Worm (Caenorhabditis elegans) whole organism, L3 larva: ENCODE results near the gene dpm-3.

Source experiments
- R02D3.7 ChIP-seq: fragments of 150-350 bp; optimal IDR thresholded peaks from 2 replicates; lab custom pipeline; 2014; ENCODE audit warnings: missing biosample characterization, missing genetic modification characterization
- aly-2 ChIP-seq: fragments of 150-350 bp; optimal IDR thresholded peaks from 2 replicates; lab custom pipeline; 2014; ENCODE audit warnings: missing biosample characterization, missing genetic modification characterization
- ama-1 ChIP-seq: fragments of 150-350 bp; optimal IDR thresholded peaks from 2 replicates; lab custom pipeline; 2018
- ceh-16 ChIP-seq: sonication (generic microtip); optimal IDR thresholded peaks from 2 replicates; lab custom pipeline; 2017; ENCODE audit warnings: missing biosample characterization, missing genetic modification characterization
- ceh-28 ChIP-seq: fragments of 150-350 bp; optimal IDR thresholded peaks from 2 replicates; lab custom pipeline; 2014; ENCODE audit warnings: missing biosample characterization, missing genetic modification reagents, missing genetic modification characterization
- ceh-82 ChIP-seq: fragments of 150-350 bp; optimal IDR thresholded peaks from 2 replicates; lab custom pipeline; 2014; ENCODE audit warnings: missing biosample characterization, missing genetic modification characterization
- ceh-9 ChIP-seq: sonication (generic microtip); optimal IDR thresholded peaks from 2 replicates; lab custom pipeline; 2018; ENCODE audit warnings: missing biosample characterization, missing genetic modification characterization
- daf-12 ChIP-seq: fragments of 150-350 bp; optimal IDR thresholded peaks from 2 replicates; lab custom pipeline; 2014; ENCODE audit warnings: missing biosample characterization, missing genetic modification reagents, missing genetic modification characterization
- egl-27 ChIP-seq: sonication (generic microtip); optimal IDR thresholded peaks from 4 replicates; lab custom pipeline; 2017; ENCODE audit warnings: missing biosample characterization, missing genetic modification reagents, missing genetic modification characterization
- elt-1 ChIP-seq: fragments of 150-350 bp; optimal IDR thresholded peaks from 2 replicates; lab custom pipeline; 2014; ENCODE audit warnings: missing biosample characterization, missing genetic modification characterization
- elt-2 ChIP-seq: sonication (generic microtip); optimal IDR thresholded peaks from 2 replicates; lab custom pipeline; 2016; ENCODE audit warnings: missing genetic modification reagents, mild to moderate bottlenecking, missing genetic modification characterization, missing compliant biosample characterization
- elt-3 ChIP-seq, 3 experiments: fragments of 150-350 bp in 1 of 3; sonication (generic microtip) in 2 of 3; optimal IDR thresholded peaks; 2 replicates in 2 of 3; 4 replicates in 1 of 3; lab custom pipeline; 2014 to 2017; ENCODE audit warnings: missing biosample characterization in 3 of 3, missing genetic modification characterization in 3 of 3
- eor-1 ChIP-seq, 2 experiments: fragments of 150-350 bp; optimal IDR thresholded peaks; 2 replicates each; lab custom pipeline; 2014 to 2018; ENCODE audit warnings: missing biosample characterization in 2 of 2, missing genetic modification characterization in 2 of 2
- fkh-10 ChIP-seq: sonication (generic microtip); optimal IDR thresholded peaks from 2 replicates; lab custom pipeline; 2017; ENCODE audit warnings: missing biosample characterization, missing genetic modification reagents, missing genetic modification characterization
- hmg-11 ChIP-seq: sonication (generic microtip); optimal IDR thresholded peaks from 2 replicates; lab custom pipeline; 2016; ENCODE audit warnings: missing genetic modification characterization, missing compliant biosample characterization
- jun-1 ChIP-seq: fragments of 150-350 bp; optimal IDR thresholded peaks from 2 replicates; lab custom pipeline; 2014; ENCODE audit warnings: missing biosample characterization, missing genetic modification reagents, missing genetic modification characterization
- lin-39 ChIP-seq: fragments of 150-350 bp; optimal IDR thresholded peaks from 2 replicates; lab custom pipeline; 2018; ENCODE audit warnings: missing biosample characterization, missing genetic modification reagents, missing genetic modification characterization
- lsy-12 ChIP-seq: sonication (generic microtip); optimal IDR thresholded peaks from 2 replicates; lab custom pipeline; 2016; ENCODE audit warnings: mild to moderate bottlenecking, missing genetic modification characterization, missing compliant biosample characterization
- mdl-1 ChIP-seq: fragments of 150-350 bp; optimal IDR thresholded peaks from 2 replicates; lab custom pipeline; 2014; ENCODE audit warnings: missing biosample characterization, missing genetic modification characterization
- nfya-1 ChIP-seq: sonication (generic microtip); optimal IDR thresholded peaks from 2 replicates; lab custom pipeline; 2017; ENCODE audit warnings: missing genetic modification characterization, mild to moderate bottlenecking, missing compliant biosample characterization, antibody characterized with exemption, moderate library complexity; ENCODE audit not compliant: insufficient read depth
- nhr-12 ChIP-seq: fragments of 150-350 bp; optimal IDR thresholded peaks from 2 replicates; lab custom pipeline; 2014; ENCODE audit warnings: missing biosample characterization, missing genetic modification characterization
- nhr-25 ChIP-seq: sonication (generic microtip); optimal IDR thresholded peaks from 2 replicates; lab custom pipeline; 2017; ENCODE audit warnings: missing biosample characterization, missing genetic modification characterization
- nhr-43 ChIP-seq: sonication (generic microtip); optimal IDR thresholded peaks from 2 replicates; lab custom pipeline; 2016; ENCODE audit warnings: mild to moderate bottlenecking, missing genetic modification characterization, missing compliant biosample characterization; ENCODE audit not compliant: poor library complexity, severe bottlenecking
- nhr-76 ChIP-seq: fragments of 150-350 bp; sonication (generic microtip); optimal IDR thresholded peaks from 5 replicates; lab custom pipeline; 2014; ENCODE audit warnings: missing biosample characterization, missing genetic modification characterization
- nhr-77 ChIP-seq: fragments of 150-350 bp; optimal IDR thresholded peaks from 2 replicates; lab custom pipeline; 2014; ENCODE audit warnings: missing biosample characterization, missing genetic modification characterization
- pqm-1 ChIP-seq: fragments of 150-350 bp; optimal IDR thresholded peaks from 2 replicates; lab custom pipeline; 2017; ENCODE audit warnings: missing biosample characterization, missing genetic modification characterization, inconsistent platforms
- sea-2 ChIP-seq: fragments of 150-350 bp; sonication (generic microtip); optimal IDR thresholded peaks from 4 replicates; lab custom pipeline; 2014; ENCODE audit warnings: missing biosample characterization, missing genetic modification reagents, missing genetic modification characterization
- skn-1 ChIP-seq: fragments of 150-350 bp; optimal IDR thresholded peaks from 2 replicates; lab custom pipeline; 2014; ENCODE audit warnings: missing biosample characterization, missing genetic modification characterization
- unc-39 ChIP-seq: sonication (generic microtip); optimal IDR thresholded peaks from 4 replicates; lab custom pipeline; 2017; ENCODE audit warnings: missing biosample characterization, missing genetic modification characterization
- unc-62 ChIP-seq: fragments of 150-350 bp; sonication (generic microtip); optimal IDR thresholded peaks from 4 replicates; lab custom pipeline; 2014; ENCODE audit warnings: missing biosample characterization, missing genetic modification reagents, missing genetic modification characterization
- zag-1 ChIP-seq: fragments of 150-350 bp; optimal IDR thresholded peaks from 2 replicates; lab custom pipeline; 2014; ENCODE audit warnings: missing biosample characterization, missing genetic modification characterization

Gene dpm-3

DNA sequence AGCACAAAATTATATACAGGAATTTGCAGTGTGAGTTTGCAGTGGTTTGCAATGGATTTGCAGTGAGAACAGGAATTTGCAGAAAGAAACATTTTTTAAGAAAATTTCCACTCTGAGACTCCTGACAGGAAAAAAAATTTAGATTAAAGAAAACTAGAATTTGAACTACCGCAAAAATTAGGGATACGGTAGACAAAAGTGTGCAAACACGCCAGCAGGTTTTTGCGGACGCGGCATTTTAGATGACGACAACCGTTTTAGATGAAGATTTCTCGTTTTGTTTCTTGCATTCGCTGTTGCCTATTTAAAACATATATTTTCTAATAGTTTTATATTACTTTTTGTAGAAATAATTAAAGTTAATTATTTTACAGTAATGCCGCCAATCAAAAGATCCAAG lies 19.5 kb upstream of the dpm-3 start, which contains the start of gene wdr-46 (continued):
- no peak for TF ChIP-seq unc-62
- TF ChIP-seq ceh-82: peak; percentile 62
- TF ChIP-seq skn-1 (tag; lab: Kevin White, UChicago): peak; percentile 7
- no peak for TF ChIP-seq ceh-9
- no peak for TF ChIP-seq mdl-1
- peak; percentile 64 for TF ChIP-seq lsy-12 (tag; lab: Kevin White, UChicago)
- no peak for TF ChIP-seq zag-1 (tag; lab: Kevin White, UChicago)
- TF ChIP-seq nhr-43 (tag; lab: Kevin White, UChicago): peak; percentile 87
- no peak for TF ChIP-seq sea-2
- TF ChIP-seq nhr-25 (tag; lab: Kevin White, UChicago): peak; percentile 72

DNA sequence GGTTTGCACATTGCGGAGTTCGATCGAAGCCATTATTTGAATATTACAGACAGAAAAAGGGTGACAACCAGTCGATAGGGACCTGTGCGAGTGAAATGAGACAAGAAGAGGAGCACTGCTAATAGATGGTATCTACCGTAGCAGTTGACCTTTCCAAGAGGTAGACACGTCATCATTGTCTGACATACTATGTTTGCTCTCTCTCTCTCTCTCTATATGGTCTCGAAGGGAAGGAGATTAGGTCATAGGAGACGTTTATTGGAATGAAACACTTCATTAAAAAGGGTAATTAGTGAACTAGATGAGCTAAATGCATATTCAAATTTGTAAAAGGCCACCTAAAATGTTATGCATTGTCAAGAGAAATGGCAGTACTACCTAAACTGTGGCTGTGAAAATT lies 15.4 kb upstream of the dpm-3 start, which contains the start of gene atz-1:
TSS of gene atz-1 (minus strand) at position 101 of the 400 bp plus-strand sequence.
- TF ChIP-seq fkh-10: no peak
- no peak for TF ChIP-seq hmg-11 (tag; lab: Kevin White, UChicago)
- no peak for TF ChIP-seq pqm-1 (tag; lab: Kevin White, UChicago)
- TF ChIP-seq jun-1 (tag; lab: Kevin White, UChicago): no peak
- no peak for TF ChIP-seq skn-1 (tag; lab: Kevin White, UChicago)
- TF ChIP-seq ceh-28 (tag; lab: Kevin White, UChicago): no peak
- TF ChIP-seq, all 47 proteins: peak for 0

DNA sequence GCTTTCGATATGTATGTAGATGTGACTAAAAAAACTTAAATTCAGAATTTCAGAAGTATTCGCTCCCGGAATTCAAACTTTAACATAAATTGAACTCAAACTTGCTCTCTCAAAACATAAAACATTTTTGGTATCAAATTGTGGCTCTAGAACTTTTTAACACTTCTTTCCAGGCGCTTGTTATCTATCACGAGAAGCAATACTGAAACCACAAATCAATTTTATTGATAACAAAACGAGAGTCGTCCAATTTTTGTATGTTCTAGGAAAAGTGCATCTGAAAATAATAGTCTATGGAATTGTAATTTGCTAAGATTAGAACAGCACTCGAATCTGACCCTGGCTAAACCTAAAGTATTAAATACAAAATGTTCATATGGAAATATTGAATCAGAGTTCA lies 12.5 kb upstream of the dpm-3 start:
- TF ChIP-seq nhr-43 (tag; lab: Kevin White, UChicago): no peak
- no peak for TF ChIP-seq lin-39
- no peak for TF ChIP-seq nhr-76
- TF ChIP-seq mdl-1: no peak
- TF ChIP-seq elt-1 (tag; lab: Kevin White, UChicago): no peak
- TF ChIP-seq nhr-12 (tag; lab: Kevin White, UChicago): no peak
- peak; percentile 76 for TF ChIP-seq pqm-1 (tag; lab: Kevin White, UChicago)
- no peak for TF ChIP-seq unc-39 (tag; lab: Kevin White, UChicago)
- peak; percentile 72 for TF ChIP-seq elt-2 (tag; lab: Kevin White, UChicago)
- TF ChIP-seq ceh-28 (tag; lab: Kevin White, UChicago): no peak
- no peak for TF ChIP-seq nhr-25 (tag; lab: Kevin White, UChicago)
- TF ChIP-seq ceh-16 (tag; lab: Kevin White, UChicago): no peak
- TF ChIP-seq eor-1 (tag; optimal IDR thresholded peaks at IDR 0.05; lab: Kevin White, UChicago): no peak
- TF ChIP-seq elt-3 (tag; optimal IDR thresholded peaks at IDR 0.05; lab: Kevin White, UChicago): no peak
- TF ChIP-seq aly-2: no peak
- no peak for TF ChIP-seq nfya-1 (tag; lab: Kevin White, UChicago)
- no peak for TF ChIP-seq lsy-12 (tag; lab: Kevin White, UChicago)

DNA sequence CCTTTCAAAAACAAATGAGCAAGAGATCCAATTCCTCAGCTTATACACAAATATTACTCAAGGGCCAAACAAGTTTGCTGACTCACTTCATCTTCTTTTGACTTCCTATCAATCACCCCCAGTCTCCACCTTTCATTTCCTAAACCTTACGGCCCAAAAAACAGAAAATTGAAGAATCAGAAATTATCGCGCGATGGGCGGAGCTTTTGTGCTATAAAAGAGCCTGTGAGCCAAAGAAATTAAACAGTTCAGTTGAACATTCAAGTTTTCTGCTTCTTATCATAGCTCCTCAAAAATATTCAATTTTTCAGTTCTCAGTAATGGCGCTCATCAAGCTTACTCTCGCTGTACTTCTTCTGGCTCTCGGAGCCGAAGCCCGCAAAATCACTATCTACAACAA lies 11.6 kb upstream of the dpm-3 start, which contains the start of gene thn-1:
TSS of gene thn-1 (plus strand) at position 301 of the 400 bp plus-strand sequence.
- TF ChIP-seq eor-1 (tag; optimal IDR thresholded peaks at IDR 0.05; lab: Kevin White, UChicago) (no peak), lin-39 (no peak), nhr-77 (tag; lab: Kevin White, UChicago) (no peak), pqm-1 (tag; lab: Kevin White, UChicago) (no peak)

DNA sequence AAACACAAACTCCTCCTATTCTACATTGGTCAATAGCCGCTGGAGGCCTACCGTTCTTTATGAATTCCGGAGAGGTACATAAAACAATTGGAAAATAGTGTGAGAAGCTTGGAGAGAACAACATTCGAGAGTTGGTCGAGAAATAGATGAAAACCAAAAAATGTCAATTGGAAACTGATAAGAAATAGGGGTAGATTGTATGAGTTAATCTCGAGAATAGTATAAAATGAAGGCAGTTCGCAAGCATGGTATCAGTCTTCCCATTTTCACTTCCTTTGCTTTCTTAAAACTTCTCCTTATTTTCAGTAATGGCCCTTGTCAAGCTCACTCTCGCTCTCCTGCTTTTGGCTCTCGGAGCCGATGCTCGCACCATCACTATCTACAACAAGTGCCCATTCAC lies 8.5 kb upstream of the dpm-3 start, which contains the start of gene thn-2:
TSS of gene thn-2 (plus strand) at position 307 of the 400 bp plus-strand sequence.
- TF ChIP-seq daf-12 (tag; lab: Kevin White, UChicago) (no peak), R02D3.7 (no peak), elt-2 (tag; lab: Kevin White, UChicago) (peak; percentile 26), hmg-11 (tag; lab: Kevin White, UChicago) (no peak), egl-27 (tag; lab: Kevin White, UChicago) (no peak), lin-39 (no peak)

DNA sequence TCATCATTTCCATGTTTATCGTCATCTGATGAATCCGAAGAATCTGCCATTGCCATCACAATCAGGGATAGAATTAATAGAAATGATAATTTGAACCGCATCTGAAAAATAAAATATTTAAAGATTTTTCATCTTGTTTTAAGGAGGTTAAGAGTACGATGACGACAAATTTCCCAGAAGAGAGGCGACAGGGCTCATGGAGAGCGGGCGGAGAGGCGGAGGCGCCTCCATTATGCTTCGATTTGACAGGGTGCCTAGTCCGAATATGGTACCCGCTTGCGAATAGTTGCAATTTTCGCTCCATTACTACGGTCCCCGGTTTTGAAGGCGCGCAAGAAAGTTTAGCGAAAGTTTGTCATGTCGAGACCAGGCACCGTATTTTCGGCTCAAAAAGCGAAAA lies 6.3 kb upstream of the dpm-3 start, which contains the start of gene F28D1.6:
TSS of gene F28D1.6 (minus strand) at position 101 of the 400 bp plus-strand sequence.
- no peak for TF ChIP-seq aly-2
- TF ChIP-seq nhr-43 (tag; lab: Kevin White, UChicago): no peak
- no peak for TF ChIP-seq zag-1 (tag; lab: Kevin White, UChicago)
- no peak for TF ChIP-seq ama-1 (lab: Kevin White, UChicago)
